Fruit fly (Drosophila melanogaster) whole organism, embryonic: ENCODE data around the gene Acp63F.

Experiments used
- Aef1 ChIP-seq: fragments of 200-800 bp; sonication (Bioruptor generic); IDR thresholded peaks from 3 replicates; pipeline ENCODE4 v1.3.6; 2022; ENCODE audit warnings: missing biosample characterization, missing genetic modification characterization
- Antp ChIP-seq: fragments of 200-800 bp; sonication (Bioruptor generic); optimal IDR thresholded peaks from 3 replicates; lab custom pipeline; 2016; ENCODE audit warnings: missing biosample characterization, missing genetic modification characterization
- B-H1 ChIP-seq: fragments of 200-800 bp; sonication (Bioruptor generic); IDR thresholded peaks from 3 replicates; pipeline ENCODE4 v1.3.6; 2022; ENCODE audit warnings: missing biosample characterization, missing genetic modification characterization
- C15 ChIP-seq: fragments of 200-800 bp; sonication (Bioruptor generic); IDR thresholded peaks from 3 replicates; pipeline ENCODE4 v1.3.6; 2022; ENCODE audit warnings: missing biosample characterization, missing genetic modification characterization
- CG10147 ChIP-seq: fragments of 200-800 bp; sonication (Bioruptor generic); optimal IDR thresholded peaks from 2 replicates; lab custom pipeline; 2019; ENCODE audit warnings: missing biosample characterization, mild to moderate bottlenecking, missing genetic modification characterization, moderate library complexity
- CG10321 ChIP-seq: fragments of 200-800 bp; sonication (Bioruptor generic); IDR thresholded peaks from 2 replicates; pipeline ENCODE4 v1.3.6; 2022; ENCODE audit warnings: missing biosample characterization, missing genetic modification characterization
- CG10462 ChIP-seq: fragments of 200-800 bp; sonication (Bioruptor generic); optimal IDR thresholded peaks from 2 replicates; lab custom pipeline; 2016; ENCODE audit warnings: missing biosample characterization, missing genetic modification characterization
- CG11723 ChIP-seq: fragments of 200-800 bp; sonication (Bioruptor generic); optimal IDR thresholded peaks from 2 replicates; lab custom pipeline; 2017; ENCODE audit warnings: missing biosample characterization, mild to moderate bottlenecking, missing genetic modification characterization
- CG12744 ChIP-seq: fragments of 200-800 bp; sonication (Bioruptor generic); optimal IDR thresholded peaks from 2 replicates; lab custom pipeline; 2016; ENCODE audit warnings: missing biosample characterization, missing genetic modification characterization
- CG12769 ChIP-seq: fragments of 200-800 bp; sonication (Bioruptor generic); optimal IDR thresholded peaks from 2 replicates; lab custom pipeline; 2019; ENCODE audit warnings: missing biosample characterization, mild to moderate bottlenecking, missing genetic modification characterization, moderate library complexity
- CG13894 ChIP-seq: fragments of 200-800 bp; sonication (Bioruptor generic); optimal IDR thresholded peaks from 3 replicates; lab custom pipeline; 2018; ENCODE audit warnings: missing biosample characterization, mild to moderate bottlenecking, missing genetic modification characterization, moderate library complexity
- CG14965 ChIP-seq: fragments of 200-800 bp; sonication (Bioruptor generic); optimal IDR thresholded peaks from 2 replicates; lab custom pipeline; 2016; ENCODE audit warnings: missing biosample characterization, missing genetic modification characterization, borderline replicate concordance
- CG15011 ChIP-seq: fragments of 200-800 bp; sonication (Bioruptor generic); optimal IDR thresholded peaks from 3 replicates; lab custom pipeline; 2018; ENCODE audit warnings: missing biosample characterization, mild to moderate bottlenecking, missing genetic modification characterization
- CG15479 ChIP-seq: fragments of 200-800 bp; sonication (Bioruptor generic); optimal IDR thresholded peaks from 3 replicates; lab custom pipeline; 2019; ENCODE audit warnings: missing biosample characterization, mild to moderate bottlenecking, missing genetic modification characterization, moderate library complexity
- CG18619 ChIP-seq: fragments of 200-800 bp; sonication (Bioruptor generic); optimal IDR thresholded peaks from 3 replicates; lab custom pipeline; 2017; ENCODE audit warnings: missing biosample characterization, mild to moderate bottlenecking, missing genetic modification characterization
- CG2712 ChIP-seq: fragments of 200-800 bp; optimal IDR thresholded peaks from 3 replicates; lab custom pipeline; 2019; ENCODE audit warnings: missing biosample characterization, mild to moderate bottlenecking, missing genetic modification characterization, moderate library complexity
- CG3065 ChIP-seq: fragments of 200-800 bp; sonication (Bioruptor generic); optimal IDR thresholded peaks from 2 replicates; lab custom pipeline; 2016; ENCODE audit warnings: missing biosample characterization, missing genetic modification characterization
- CG3163 ChIP-seq: fragments of 200-800 bp; sonication (Bioruptor generic); optimal IDR thresholded peaks from 3 replicates; lab custom pipeline; 2016; ENCODE audit warnings: missing biosample characterization, missing genetic modification characterization
- CG32532 ChIP-seq: fragments of 200-800 bp; sonication (Bioruptor generic); IDR thresholded peaks from 2 replicates; pipeline ENCODE4 v1.3.6; 2022; ENCODE audit warnings: missing biosample characterization, missing genetic modification characterization
- CG34376 ChIP-seq: fragments of 200-800 bp; sonication (Bioruptor generic); optimal IDR thresholded peaks from 2 replicates; lab custom pipeline; 2018; ENCODE audit warnings: missing biosample characterization, mild to moderate bottlenecking, missing genetic modification characterization
- CG4282 ChIP-seq: fragments of 200-800 bp; sonication (Bioruptor generic); optimal IDR thresholded peaks from 2 replicates; lab custom pipeline; 2016; ENCODE audit warnings: missing biosample characterization, missing genetic modification characterization
- CG4424 ChIP-seq: fragments of 200-800 bp; sonication (Bioruptor generic); optimal IDR thresholded peaks from 3 replicates; lab custom pipeline; 2016; ENCODE audit warnings: missing biosample characterization, missing genetic modification characterization
- CG5180 ChIP-seq: fragments of 200-800 bp; sonication (Bioruptor generic); optimal IDR thresholded peaks from 3 replicates; lab custom pipeline; 2017; ENCODE audit warnings: missing biosample characterization, missing genetic modification characterization, mild to moderate bottlenecking, moderate library complexity, missing genetic modification reagents
- CG6272 ChIP-seq: fragments of 200-800 bp; sonication (Bioruptor generic); IDR thresholded peaks from 2 replicates; pipeline ENCODE4 v1.3.6; 2022; ENCODE audit warnings: missing biosample characterization, missing genetic modification characterization
- CG6683 ChIP-seq: fragments of 200-800 bp; sonication (Bioruptor generic); optimal IDR thresholded peaks from 2 replicates; lab custom pipeline; 2017; ENCODE audit warnings: missing biosample characterization, mild to moderate bottlenecking, missing genetic modification characterization, missing genetic modification reagents
- CG7556 ChIP-seq: fragments of 200-800 bp; sonication (Bioruptor generic); optimal IDR thresholded peaks from 2 replicates; lab custom pipeline; 2017; ENCODE audit warnings: missing biosample characterization, mild to moderate bottlenecking, missing genetic modification characterization
- Ets97D ChIP-seq: fragments of 200-800 bp; sonication (Bioruptor generic); optimal IDR thresholded peaks from 3 replicates; lab custom pipeline; 2016; ENCODE audit warnings: missing biosample characterization, missing genetic modification characterization
- HLH4C ChIP-seq: fragments of 200-800 bp; sonication (Bioruptor generic); IDR thresholded peaks from 3 replicates; pipeline ENCODE4 v1.3.6; 2022; ENCODE audit warnings: missing biosample characterization, missing genetic modification characterization; ENCODE audit not compliant: partially characterized antibody
- HmgD ChIP-seq: fragments of 200-800 bp; sonication (Bioruptor generic); optimal IDR thresholded peaks from 3 replicates; lab custom pipeline; 2016; ENCODE audit warnings: missing biosample characterization, missing genetic modification characterization
- Hr51 ChIP-seq, 2 experiments: fragments of 200-800 bp; sonication (Bioruptor generic); optimal IDR thresholded peaks; 2 replicates in 1 of 2; 3 replicates in 1 of 2; lab custom pipeline; 2016 to 2018; ENCODE audit warnings: missing biosample characterization in 2 of 2, missing genetic modification characterization in 2 of 2, mild to moderate bottlenecking in 1 of 2, moderate library complexity in 1 of 2
- Mes4 ChIP-seq: fragments of 200-800 bp; sonication (Bioruptor generic); optimal IDR thresholded peaks from 2 replicates; lab custom pipeline; 2016; ENCODE audit warnings: missing biosample characterization, missing genetic modification characterization
- Mrtf ChIP-seq: fragments of 200-800 bp; sonication (Bioruptor generic); IDR thresholded peaks from 3 replicates; pipeline ENCODE4 v1.3.6; 2022; ENCODE audit warnings: missing biosample characterization, missing genetic modification characterization
- Vsx1 ChIP-seq: fragments of 200-800 bp; sonication (Bioruptor generic); optimal IDR thresholded peaks from 2 replicates; lab custom pipeline; 2017; ENCODE audit warnings: missing biosample characterization, mild to moderate bottlenecking, missing genetic modification characterization, missing genetic modification reagents
- ato ChIP-seq: fragments of 200-800 bp; sonication (Bioruptor generic); IDR thresholded peaks from 2 replicates; pipeline ENCODE4 v1.3.6; 2022; ENCODE audit warnings: missing biosample characterization, missing genetic modification characterization; ENCODE audit not compliant: partially characterized antibody
- br ChIP-seq: fragments of >200 bp; optimal IDR thresholded peaks from 2 replicates; lab custom pipeline; 2017
- caup ChIP-seq: fragments of 200-800 bp; sonication (Bioruptor generic); optimal IDR thresholded peaks from 3 replicates; lab custom pipeline; 2017; ENCODE audit warnings: missing biosample characterization, mild to moderate bottlenecking, missing genetic modification characterization, moderate library complexity; ENCODE audit not compliant: severe bottlenecking
- dimm ChIP-seq: fragments of 200-800 bp; sonication (Bioruptor generic); IDR thresholded peaks from 2 replicates; pipeline ENCODE4 v1.3.6; 2022; ENCODE audit warnings: missing biosample characterization, missing genetic modification characterization
- eyg ChIP-seq: fragments of 200-800 bp; sonication (Bioruptor generic); optimal IDR thresholded peaks from 3 replicates; lab custom pipeline; 2016; ENCODE audit warnings: missing biosample characterization, missing genetic modification characterization
- fd102C ChIP-seq: fragments of 200-800 bp; sonication (Bioruptor generic); optimal IDR thresholded peaks from 2 replicates; lab custom pipeline; 2018; ENCODE audit warnings: missing biosample characterization, mild to moderate bottlenecking, missing genetic modification characterization, moderate library complexity
- hth ChIP-seq: fragments of >200 bp; optimal IDR thresholded peaks from 2 replicates; lab custom pipeline; 2017; ENCODE audit warnings: inconsistent platforms
- kni ChIP-seq: fragments of 200-800 bp; sonication (Bioruptor generic); optimal IDR thresholded peaks from 3 replicates; lab custom pipeline; 2017; ENCODE audit warnings: mild to moderate bottlenecking, missing biosample characterization, missing genetic modification reagents, missing genetic modification characterization
- lilli ChIP-seq: fragments of 200-800 bp; sonication (Bioruptor generic); optimal IDR thresholded peaks from 3 replicates; lab custom pipeline; 2016; ENCODE audit warnings: missing biosample characterization, missing genetic modification characterization
- lmd ChIP-seq: fragments of 200-800 bp; sonication (Bioruptor generic); IDR thresholded peaks from 2 replicates; pipeline ENCODE4 v1.3.6; 2022; ENCODE audit warnings: missing biosample characterization, missing genetic modification characterization
- mirr ChIP-seq: fragments of 200-800 bp; sonication (Bioruptor generic); optimal IDR thresholded peaks from 3 replicates; lab custom pipeline; 2018; ENCODE audit warnings: missing biosample characterization, mild to moderate bottlenecking, missing genetic modification characterization
- nau ChIP-seq: fragments of 200-800 bp; sonication (Bioruptor generic); optimal IDR thresholded peaks from 3 replicates; lab custom pipeline; 2017; ENCODE audit warnings: missing biosample characterization, mild to moderate bottlenecking, missing genetic modification characterization, missing genetic modification reagents
- rib ChIP-seq: fragments of 200-800 bp; sonication (Bioruptor generic); IDR thresholded peaks from 2 replicates; pipeline ENCODE4 v1.3.6; 2022; ENCODE audit warnings: missing biosample characterization, missing genetic modification characterization
- seq ChIP-seq: fragments of 200-800 bp; sonication (Bioruptor generic); IDR thresholded peaks from 2 replicates; pipeline ENCODE4 v1.3.6; 2022; ENCODE audit warnings: missing biosample characterization, missing genetic modification characterization
- stwl ChIP-seq: fragments of 200-800 bp; sonication (Bioruptor generic); optimal IDR thresholded peaks from 3 replicates; lab custom pipeline; 2018; ENCODE audit warnings: missing biosample characterization, mild to moderate bottlenecking, missing genetic modification characterization, moderate library complexity
- tx ChIP-seq: fragments of 200-800 bp; sonication (Bioruptor generic); optimal IDR thresholded peaks from 2 replicates; lab custom pipeline; 2016; ENCODE audit warnings: missing biosample characterization, missing genetic modification characterization
- zen ChIP-seq: fragments of 200-800 bp; sonication (Bioruptor generic); optimal IDR thresholded peaks from 3 replicates; lab custom pipeline; 2018; ENCODE audit warnings: missing biosample characterization, mild to moderate bottlenecking, missing genetic modification characterization, moderate library complexity
- zfh1 ChIP-seq: fragments of 200-800 bp; sonication (Bioruptor generic); IDR thresholded peaks from 3 replicates; pipeline ENCODE4 v1.3.6; 2022; ENCODE audit warnings: missing biosample characterization, missing genetic modification characterization

Gene Acp63F

DNA sequence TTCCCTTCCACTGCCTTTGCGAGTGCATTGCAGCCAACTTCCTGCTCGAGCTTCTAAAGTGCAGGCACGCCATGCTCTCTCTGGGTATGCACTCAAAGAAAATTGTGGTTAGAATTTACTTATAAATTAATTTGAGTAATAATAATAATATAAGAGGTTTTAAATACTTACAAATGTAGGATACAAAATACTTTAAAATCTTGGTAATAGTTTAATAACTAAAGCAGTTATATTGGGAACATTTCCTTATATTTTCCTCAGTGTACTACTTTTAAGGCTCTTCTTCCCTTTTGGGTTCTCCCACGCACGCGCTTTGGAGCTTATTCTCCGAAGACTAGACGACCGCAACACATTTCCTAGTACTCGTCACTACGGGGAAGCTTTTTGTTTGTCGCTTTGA is 10.4 kb upstream of the Acp63F start (continued):
- TF ChIP-seq eyg (no peak), CG4282 (no peak), CG15479 (GFP tag; lab: Kevin White, UChicago) (no peak), CG13894 (tag; lab: Kevin White, UChicago) (peak; percentile 86), Hr51 (GFP tag; optimal IDR thresholded peaks at IDR 0.05; lab: Kevin White, UChicago) (peak in 1 of 2 experiments; percentile 91), stwl (tag; lab: Kevin White, UChicago) (no peak), kni (no peak), C15 (GFP tag; lab: Robert Waterston, UW) (peak; percentile 55; the same call in 1 of the 3 replicates), Mes4 (GFP tag; lab: Kevin White, UChicago) (no peak), CG12744 (GFP tag; lab: Kevin White, UChicago) (no peak), rib (GFP tag; lab: Robert Waterston, UW) (no peak), CG12769 (tag; lab: Kevin White, UChicago) (peak; percentile 61), lmd (GFP tag; lab: Robert Waterston, UW) (peak; percentile 81), CG10147 (GFP tag; lab: Kevin White, UChicago) (peak; percentile 86), CG5180 (GFP tag; lab: Kevin White, UChicago) (peak; percentile 54), CG2712 (peak; percentile 88), ato (GFP tag; lab: Robert Waterston, UW) (no peak), tx (GFP tag; lab: Kevin White, UChicago) (no peak), caup (GFP tag; lab: Kevin White, UChicago) (peak; percentile 84), nau (GFP tag; lab: Kevin White, UChicago) (no peak), CG4424 (GFP tag; lab: Kevin White, UChicago) (peak; percentile 75), br (no peak), CG10321 (GFP tag; lab: Robert Waterston, UW) (peak; percentile 47; the same call in 1 of the 2 replicates), zen (tag; lab: Kevin White, UChicago) (peak; percentile 58), Vsx1 (GFP tag; lab: Kevin White, UChicago) (no peak), B-H1 (GFP tag; lab: Robert Waterston, UW) (peak; percentile 60; the same call in 2 of the 3 replicates), Antp (GFP tag; lab: Kevin White, UChicago) (peak; percentile 7), zfh1 (GFP tag; lab: Robert Waterston, UW) (peak; percentile 61; the same call in 2 of the 3 replicates), CG3065 (GFP tag; lab: Kevin White, UChicago) (no peak), HmgD (GFP tag; lab: Kevin White, UChicago) (no peak), CG10462 (GFP tag; lab: Kevin White, UChicago) (peak; percentile 57), CG18619 (GFP tag; lab: Kevin White, UChicago) (peak; percentile 80), CG3163 (no peak), CG7556 (peak; percentile 90), CG11723 (GFP tag; lab: Kevin White, UChicago) (no peak), CG6272 (no peak), seq (peak; percentile 66), Aef1 (peak; percentile 70), dimm (GFP tag; lab: Robert Waterston, UW) (peak; percentile 39; the same call in 1 of the 2 replicates), lilli (GFP tag; lab: Kevin White, UChicago) (peak; percentile 63), CG32532 (GFP tag; lab: Robert Waterston, UW) (peak; percentile 90), CG34376 (GFP tag; lab: Kevin White, UChicago) (peak; percentile 73), Ets97D (GFP tag; lab: Kevin White, UChicago) (no peak), CG6683 (peak; percentile 82), CG14965 (no peak), CG15011 (peak; percentile 50), mirr (no peak), hth (lab: Kevin White, UChicago) (no peak), HLH4C (GFP tag; lab: Robert Waterston, UW) (no peak), fd102C (GFP tag; lab: Kevin White, UChicago) (no peak), Mrtf (GFP tag; lab: Robert Waterston, UW) (no peak)
